Worm (Caenorhabditis elegans) whole organism, mixed stage, embryonic: ENCODE data around the gene R10E11.6.

Source experiments
- ceh-83 ChIP-seq: fragments of 200-800 bp; sonication (Bioruptor generic); optimal IDR thresholded peaks from 2 replicates; lab custom pipeline; 2018; ENCODE audit warnings: mild to moderate bottlenecking, missing genetic modification characterization, missing compliant biosample characterization
- drap-1 ChIP-seq: fragments of 200-800 bp; sonication (Bioruptor generic); optimal IDR thresholded peaks from 3 replicates; lab custom pipeline; 2018; ENCODE audit warnings: mild to moderate bottlenecking, missing genetic modification characterization, missing compliant biosample characterization
- elt-3 ChIP-seq: fragments of 150-350 bp; optimal IDR thresholded peaks from 2 replicates; lab custom pipeline; 2014; ENCODE audit warnings: missing biosample characterization, missing genetic modification characterization
- mab-5 ChIP-seq: fragments of 150-350 bp; optimal IDR thresholded peaks from 2 replicates; lab custom pipeline; 2014; ENCODE audit warnings: missing biosample characterization, missing genetic modification characterization
- mep-1 ChIP-seq: fragments of 150-350 bp; optimal IDR thresholded peaks from 2 replicates; lab custom pipeline; 2017; ENCODE audit warnings: missing biosample characterization, missing genetic modification reagents, missing genetic modification characterization, inconsistent platforms
- sptf-1 ChIP-seq: sonication (generic microtip); optimal IDR thresholded peaks from 2 replicates; lab custom pipeline; 2017; ENCODE audit warnings: mild to moderate bottlenecking, missing genetic modification characterization, moderate library complexity, missing compliant biosample characterization

- TF ChIP-seq ceh-83 (GFP tag; lab: Kevin White, UChicago) (no peak), mep-1 (tag; lab: Kevin White, UChicago) (peak; percentile 94), drap-1 (GFP tag; lab: Kevin White, UChicago) (peak; percentile 17), mab-5 (no peak), sptf-1 (tag; lab: Kevin White, UChicago) (no peak), elt-3 (no peak)
Measured at ce11 chrIII:9780665-9781304, 2.0 kb upstream of the R10E11.6 start, which contains the start of gene vha-1.
